Worm (Caenorhabditis elegans): ENCODE data around the gene lact-8.

DNA sequence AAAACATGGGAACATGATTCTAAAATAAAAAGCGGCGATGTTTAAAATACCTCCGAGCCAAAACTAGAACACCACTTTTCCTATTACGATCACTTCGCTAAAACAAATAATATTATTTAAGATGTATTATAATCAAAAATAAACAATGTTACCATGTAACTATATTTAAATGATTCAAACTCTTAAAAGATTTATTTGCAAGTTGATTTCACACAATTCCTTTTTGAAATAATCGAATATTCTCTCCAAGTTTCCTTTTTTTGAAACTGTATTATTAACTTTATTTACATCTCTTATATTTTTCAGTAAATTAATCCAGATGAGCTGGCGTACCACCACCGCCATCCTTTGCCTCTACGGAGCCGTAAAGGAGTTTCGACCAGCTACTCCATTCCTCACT is 47.8 kb upstream of the lact-8 start, which contains the start of gene folt-1:
- TF ChIP-seq pqm-1 (tag; optimal IDR thresholded peaks at IDR 0.05) (no peak), ceh-45 (GFP tag; IDR thresholded peaks at IDR 0.05) (no peak), pros-1 (tag; optimal IDR thresholded peaks at IDR 0.05) (no peak), K02D7.2 (tag; optimal IDR thresholded peaks at IDR 0.05) (no peak), unc-55 (GFP tag; optimal IDR thresholded peaks at IDR 0.05) (no peak), ceh-9 (tag; optimal IDR thresholded peaks at IDR 0.05) (no peak), ceh-31 (tag; optimal IDR thresholded peaks at IDR 0.05) (no peak), sdc-2 (tag; optimal IDR thresholded peaks at IDR 0.05) (no peak), hlh-8 (tag; optimal IDR thresholded peaks at IDR 0.05) (no peak), hlh-30 (tag; optimal IDR thresholded peaks at IDR 0.05; ENCODE audit: insufficient read depth) (no peak), ama-1 (optimal IDR thresholded peaks at IDR 0.05) (no peak), unc-86 (tag; optimal IDR thresholded peaks at IDR 0.05) (no peak)
